Worm (Caenorhabditis elegans) whole organism, L4 larva: Measurements from ENCODE around the gene txt-14.

Source experiments
- D1046.2 ChIP-seq: fragments of 200-800 bp; sonication (Bioruptor generic); IDR thresholded peaks from 2 replicates; pipeline ENCODE4 v1.3.6; 2022; ENCODE audit warnings: missing genetic modification characterization, missing compliant biosample characterization
- F10B5.3 ChIP-seq: sonication (generic microtip); optimal IDR thresholded peaks from 2 replicates; lab custom pipeline; 2016; ENCODE audit warnings: mild to moderate bottlenecking, missing genetic modification characterization, missing compliant biosample characterization
- F44E2.7 ChIP-seq: fragments of 200-800 bp; sonication (Bioruptor generic); IDR thresholded peaks from 2 replicates; pipeline ENCODE4 v2.1.2; 2022; ENCODE audit warnings: missing genetic modification characterization, missing compliant biosample characterization
- T20F7.1 ChIP-seq: fragments of 200-800 bp; sonication (Bioruptor generic); optimal IDR thresholded peaks from 2 replicates; lab custom pipeline; 2018; ENCODE audit warnings: mild to moderate bottlenecking, missing genetic modification characterization, missing compliant biosample characterization
- ceh-20 ChIP-seq: fragments of 200-800 bp; sonication (Bioruptor generic); IDR thresholded peaks from 2 replicates; pipeline ENCODE4 v1.3.6; 2022; ENCODE audit warnings: missing genetic modification reagents, missing genetic modification characterization, missing compliant biosample characterization
- ceh-44 ChIP-seq: fragments of 200-800 bp; sonication (Bioruptor generic); IDR thresholded peaks from 2 replicates; pipeline ENCODE4 v1.3.6; 2022; ENCODE audit warnings: missing genetic modification reagents, missing genetic modification characterization, missing compliant biosample characterization
- ceh-62 ChIP-seq: sonication (generic microtip); optimal IDR thresholded peaks from 2 replicates; lab custom pipeline; 2017; ENCODE audit warnings: missing biosample characterization, missing genetic modification characterization
- ces-1 ChIP-seq: fragments of 150-350 bp; sonication (generic microtip); optimal IDR thresholded peaks from 4 replicates; lab custom pipeline; 2014; ENCODE audit warnings: missing biosample characterization, missing genetic modification reagents, missing genetic modification characterization
- daf-12 ChIP-seq: fragments of 150-350 bp; optimal IDR thresholded peaks from 2 replicates; lab custom pipeline; 2014; ENCODE audit warnings: missing biosample characterization, missing genetic modification reagents, missing genetic modification characterization
- daf-16 ChIP-seq, 3 experiments: sonication (generic microtip); optimal IDR thresholded peaks; 2 replicates each; lab custom pipeline; 2016 to 2017; ENCODE audit warnings: missing genetic modification characterization in 3 of 3, missing genetic modification reagents in 3 of 3, mild to moderate bottlenecking in 2 of 3, missing compliant biosample characterization in 2 of 3, missing biosample characterization in 1 of 3, moderate library complexity in 1 of 3
- daf-19 ChIP-seq: fragments of 200-800 bp; sonication (Bioruptor generic); conservative IDR thresholded peaks from 2 replicates; pipeline ENCODE4 v1.3.6; 2022; ENCODE audit warnings: missing genetic modification characterization, missing compliant biosample characterization
- daf-8 ChIP-seq: fragments of 200-800 bp; sonication (Bioruptor generic); IDR thresholded peaks from 2 replicates; pipeline ENCODE4 v1.3.6; 2022; ENCODE audit warnings: missing genetic modification characterization, missing compliant biosample characterization
- duxl-1 ChIP-seq: sonication (generic microtip); optimal IDR thresholded peaks from 2 replicates; lab custom pipeline; 2016; ENCODE audit warnings: mild to moderate bottlenecking, missing genetic modification characterization, moderate library complexity, missing compliant biosample characterization; ENCODE audit not compliant: poor library complexity
- dve-1 ChIP-seq: sonication (generic microtip); optimal IDR thresholded peaks from 2 replicates; lab custom pipeline; 2017; ENCODE audit warnings: antibody characterized with exemption, mild to moderate bottlenecking, missing genetic modification characterization, missing compliant biosample characterization; ENCODE audit not compliant: insufficient read depth
- hlh-30 ChIP-seq: sonication (generic microtip); optimal IDR thresholded peaks from 2 replicates; lab custom pipeline; 2017; ENCODE audit warnings: antibody characterized with exemption, mild to moderate bottlenecking, missing genetic modification characterization, missing compliant biosample characterization; ENCODE audit not compliant: insufficient read depth
- lim-7 ChIP-seq: fragments of 200-800 bp; sonication (Bioruptor generic); IDR thresholded peaks from 2 replicates; pipeline ENCODE4 v1.3.6; 2022; ENCODE audit warnings: missing genetic modification characterization, missing compliant biosample characterization
- lin-13 ChIP-seq: fragments of 150-350 bp; optimal IDR thresholded peaks from 2 replicates; lab custom pipeline; 2014; ENCODE audit warnings: missing biosample characterization, missing genetic modification reagents, missing genetic modification characterization
- lin-29 ChIP-seq: fragments of 200-800 bp; sonication (Bioruptor generic); IDR thresholded peaks from 2 replicates; pipeline ENCODE4 v1.3.6; 2022; ENCODE audit warnings: missing genetic modification reagents, missing genetic modification characterization, missing compliant biosample characterization
- lin-38 ChIP-seq: fragments of 200-800 bp; sonication (Bioruptor generic); IDR thresholded peaks from 2 replicates; pipeline ENCODE4 v1.3.6; 2022; ENCODE audit warnings: missing genetic modification reagents, missing genetic modification characterization, missing compliant biosample characterization
- lir-3 ChIP-seq: sonication (generic microtip); optimal IDR thresholded peaks from 2 replicates; lab custom pipeline; 2016; ENCODE audit warnings: mild to moderate bottlenecking, missing genetic modification characterization, missing compliant biosample characterization
- mep-1 ChIP-seq: fragments of 150-350 bp; sonication (generic microtip); optimal IDR thresholded peaks from 3 replicates; lab custom pipeline; 2014; ENCODE audit warnings: missing biosample characterization, missing genetic modification characterization
- nhr-10 ChIP-seq: fragments of 150-350 bp; optimal IDR thresholded peaks from 2 replicates; lab custom pipeline; 2014; ENCODE audit warnings: missing biosample characterization, missing genetic modification characterization
- nhr-11 ChIP-seq: fragments of 150-350 bp; optimal IDR thresholded peaks from 2 replicates; lab custom pipeline; 2014; ENCODE audit warnings: missing biosample characterization, missing genetic modification characterization
- nhr-237 ChIP-seq: sonication (generic microtip); optimal IDR thresholded peaks from 2 replicates; lab custom pipeline; 2017; ENCODE audit warnings: missing biosample characterization, missing genetic modification characterization
- nhr-6 ChIP-seq: fragments of 150-350 bp; optimal IDR thresholded peaks from 2 replicates; lab custom pipeline; 2014; ENCODE audit warnings: missing biosample characterization, missing genetic modification characterization
- nhr-77 ChIP-seq: fragments of 150-350 bp; optimal IDR thresholded peaks from 2 replicates; lab custom pipeline; 2014; ENCODE audit warnings: missing biosample characterization, missing genetic modification characterization
- php-3 ChIP-seq: fragments of 200-800 bp; sonication (Bioruptor generic); IDR thresholded peaks from 2 replicates; pipeline ENCODE4 v1.3.6; 2022; ENCODE audit warnings: missing genetic modification reagents, missing genetic modification characterization, missing compliant biosample characterization
- pqm-1 ChIP-seq: sonication (generic microtip); optimal IDR thresholded peaks from 2 replicates; lab custom pipeline; 2017; ENCODE audit warnings: missing biosample characterization, missing genetic modification characterization
- set-16 ChIP-seq: fragments of 200-800 bp; sonication (Bioruptor generic); IDR thresholded peaks from 2 replicates; pipeline ENCODE4 v1.3.6; 2022; ENCODE audit warnings: missing genetic modification reagents, missing genetic modification characterization, missing compliant biosample characterization
- unc-39 ChIP-seq: sonication (generic microtip); optimal IDR thresholded peaks from 2 replicates; lab custom pipeline; 2017; ENCODE audit warnings: missing biosample characterization, missing genetic modification characterization
- zag-1 ChIP-seq: fragments of 150-350 bp; optimal IDR thresholded peaks from 2 replicates; lab custom pipeline; 2014; ENCODE audit warnings: missing biosample characterization, missing genetic modification characterization

Gene txt-14

DNA sequence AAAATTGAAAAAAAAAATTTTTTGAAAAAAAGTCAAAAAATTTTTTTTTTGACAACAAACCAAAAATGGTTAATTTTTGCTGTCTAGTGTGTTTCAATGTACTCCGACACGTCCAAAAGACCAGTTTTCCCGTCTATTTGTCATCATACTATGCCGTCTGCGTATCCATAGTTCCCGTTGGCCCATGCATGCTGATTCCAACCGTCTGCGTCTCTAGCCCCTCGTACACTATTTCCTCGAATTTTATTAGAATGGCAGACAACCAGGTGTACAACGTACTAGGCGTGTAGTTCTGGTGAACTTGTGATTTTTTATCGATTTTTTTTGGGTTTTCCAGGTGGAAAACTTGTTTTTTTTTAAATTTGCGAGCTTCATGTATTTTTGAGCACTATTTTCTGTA lies 32.0 kb downstream of the txt-14 start (continued):
- TF ChIP-seq lir-3 (no peak), ces-1 (GFP tag; lab: Kevin White, UChicago) (no peak), php-3 (GFP tag; lab: Robert Waterston, UW) (0 out of 2 replicates have a peak, but pooled peaks have one; percentile 6), duxl-1 (tag; lab: Kevin White, UChicago) (peak; percentile 62), dve-1 (tag; lab: Kevin White, UChicago) (peak; percentile 81), nhr-11 (tag; lab: Kevin White, UChicago) (peak; percentile 50), daf-16 (GFP tag; optimal IDR thresholded peaks at IDR 0.05; lab: Kevin White, UChicago) (peak in 1 of 2 experiments; percentile 1), daf-16 (tag; optimal IDR thresholded peaks at IDR 0.05; lab: Kevin White, UChicago) (peak; percentile 82), T20F7.1 (GFP tag; lab: Kevin White, UChicago) (no peak), zag-1 (tag; lab: Kevin White, UChicago) (no peak), ceh-44 (GFP tag; lab: Robert Waterston, UW) (no peak), hlh-30 (tag; lab: Kevin White, UChicago) (peak; percentile 90), F44E2.7 (GFP tag; lab: Robert Waterston, UW) (no peak), nhr-6 (peak; percentile 66), pqm-1 (peak; percentile 43), unc-39 (tag; lab: Kevin White, UChicago) (no peak), nhr-77 (tag; lab: Kevin White, UChicago) (peak; percentile 63), nhr-10 (tag; lab: Kevin White, UChicago) (no peak)
- TF ChIP-seq, all 104 proteins: peak for 31

ce11 chrV:18616287-18616686 lies 33.8 kb downstream of the txt-14 start, which contains the start of gene nhr-70:
Gene nhr-70 (plus strand): TSS chrV:18616587.
- TF ChIP-seq daf-19 (GFP tag; lab: Robert Waterston, UW), result no peak
- no peak for TF ChIP-seq ceh-44 (GFP tag; lab: Robert Waterston, UW)
- TF ChIP-seq nhr-237 (tag; lab: Kevin White, UChicago), result no peak
- no peak for TF ChIP-seq nhr-10 (tag; lab: Kevin White, UChicago)
- no peak for TF ChIP-seq lir-3
- no peak for TF ChIP-seq daf-8 (GFP tag; lab: Robert Waterston, UW)
- TF ChIP-seq lin-38 (GFP tag; lab: Robert Waterston, UW), result no peak

ce11 chrV:18622462-18622861 lies 40.0 kb downstream of the txt-14 start, which contains the start of gene Y69H2.1:
Gene Y69H2.1 (minus strand): TSS chrV:18622562.
- TF ChIP-seq F10B5.3 (tag; lab: Kevin White, UChicago), result no peak
- peak; percentile 36 for TF ChIP-seq lin-13 (GFP tag; lab: Kevin White, UChicago)
- TF ChIP-seq lin-29 (GFP tag; lab: Robert Waterston, UW), result no peak
- TF ChIP-seq set-16 (GFP tag; lab: Robert Waterston, UW), result peak; percentile 42; the same call in 1 of the 2 replicates
- TF ChIP-seq ceh-62 (tag; lab: Kevin White, UChicago), result no peak
- TF ChIP-seq D1046.2 (GFP tag; lab: Robert Waterston, UW), result no peak
- no peak for TF ChIP-seq lim-7 (GFP tag; lab: Robert Waterston, UW)
- TF ChIP-seq mep-1 (tag; lab: Kevin White, UChicago), result no peak
- TF ChIP-seq, all 104 proteins: peak for 2

DNA sequence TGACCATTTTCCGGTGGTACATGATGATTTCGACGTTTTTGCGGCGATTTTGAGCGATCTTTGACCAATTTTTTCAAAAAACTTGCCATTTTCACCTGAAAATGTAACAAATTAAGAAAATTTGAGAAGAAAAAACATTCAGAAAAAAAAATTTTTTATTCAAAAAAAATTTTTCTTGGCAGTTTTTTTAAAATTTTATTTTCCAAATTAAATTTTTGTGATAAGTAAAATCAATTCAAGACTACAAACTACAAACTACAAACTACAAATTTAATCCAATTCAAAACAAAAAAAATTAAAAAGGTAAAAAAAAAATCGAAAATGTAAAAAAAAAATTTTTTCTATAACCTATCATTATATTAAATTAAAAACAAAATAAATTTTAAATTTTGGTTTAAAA lies 44.3 kb downstream of the txt-14 start, which contains the start of gene Y69H2.15:
Gene Y69H2.15, minus strand, starts transcription at position 101 of the 400 bp plus-strand sequence.
- no peak for TF ChIP-seq daf-16 (GFP tag; optimal IDR thresholded peaks at IDR 0.05; lab: Kevin White, UChicago)
- no peak for TF ChIP-seq daf-16 (tag; optimal IDR thresholded peaks at IDR 0.05; lab: Kevin White, UChicago)
- TF ChIP-seq D1046.2 (GFP tag; lab: Robert Waterston, UW), result no peak
- TF ChIP-seq nhr-237 (tag; lab: Kevin White, UChicago), result no peak
- no peak for TF ChIP-seq daf-12 (tag; lab: Kevin White, UChicago)

DNA sequence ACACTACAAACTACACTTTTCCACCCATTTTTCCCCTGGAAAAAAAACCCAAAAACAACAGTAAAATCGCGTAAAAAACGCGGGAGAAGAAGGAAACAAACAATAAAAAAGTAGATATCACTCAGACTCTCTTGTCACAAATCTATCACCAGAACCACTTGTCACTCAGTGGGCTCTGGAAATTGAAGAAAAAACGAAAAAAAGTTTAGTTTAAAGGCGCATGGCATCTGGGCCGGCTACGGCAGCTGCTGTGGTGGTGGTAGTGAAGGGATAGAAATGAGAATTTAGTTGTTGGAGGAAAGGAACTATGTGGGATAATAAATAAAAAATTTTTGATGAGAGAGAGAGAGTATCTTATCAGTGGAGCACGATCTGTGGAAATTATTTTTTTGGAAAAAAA lies 45.0 kb downstream of the txt-14 start:
- TF ChIP-seq F10B5.3 (tag; lab: Kevin White, UChicago), result no peak
- TF ChIP-seq nhr-11 (tag; lab: Kevin White, UChicago), result peak; percentile 48
- peak in 1 of 2 experiments; percentile 24 for TF ChIP-seq daf-16 (GFP tag; optimal IDR thresholded peaks at IDR 0.05; lab: Kevin White, UChicago)
- no peak for TF ChIP-seq daf-16 (tag; optimal IDR thresholded peaks at IDR 0.05; lab: Kevin White, UChicago)
- TF ChIP-seq ceh-20 (GFP tag; lab: Robert Waterston, UW), result 0 out of 2 replicates have a peak, but pooled peaks have one; percentile 15
- TF ChIP-seq, all 104 proteins: peak for 3
